Fruit fly (Drosophila melanogaster): Measurements from ENCODE around the gene CG32213.

dm6 chr3L:19483007-19483406, 7.4 kb downstream of the CG32213 start:
- TF ChIP-seq foxo (GFP tag; optimal IDR thresholded peaks at IDR 0.05) (no peak), Abd-B (GFP tag; optimal IDR thresholded peaks at IDR 0.05) (no peak), OdsH (GFP tag; optimal IDR thresholded peaks at IDR 0.05) (no peak), pan (optimal IDR thresholded peaks at IDR 0.05) (no peak)

Data from whole organism, wandering third instar larva.